Worm (Caenorhabditis elegans): ENCODE results near the gene papl-1.

ce11 chrV:12749558-12749957, 10.0 kb downstream of the papl-1 start:
- TF ChIP-seq W03F9.2 (tag; optimal IDR thresholded peaks at IDR 0.05) (no peak), him-1 (tag; optimal IDR thresholded peaks at IDR 0.05) (no peak)

Data from whole organism, L4/young adult.